Worm (Caenorhabditis elegans) whole organism, young adult: ENCODE results near the gene klo-1.

Source experiments
- Y79H2A.3 ChIP-seq: fragments of 200-800 bp; sonication (Bioruptor generic); conservative IDR thresholded peaks from 2 replicates; pipeline ENCODE4 v1.3.6; 2022; ENCODE audit warnings: missing genetic modification reagents, missing genetic modification characterization, missing compliant biosample characterization
- egrh-3 ChIP-seq: fragments of 200-800 bp; sonication (Bioruptor generic); IDR thresholded peaks from 2 replicates; pipeline ENCODE4 v1.3.6; 2022; ENCODE audit warnings: missing genetic modification reagents, missing genetic modification characterization, missing compliant biosample characterization
- ekl-4 ChIP-seq: fragments of 200-800 bp; sonication (Bioruptor generic); IDR thresholded peaks from 2 replicates; pipeline ENCODE4 v1.3.6; 2022; ENCODE audit warnings: missing genetic modification reagents, missing genetic modification characterization, missing compliant biosample characterization
- lag-1 ChIP-seq: fragments of 200-800 bp; sonication (Bioruptor generic); IDR thresholded peaks from 2 replicates; pipeline ENCODE4 v1.3.6; 2022; ENCODE audit warnings: missing genetic modification reagents, missing genetic modification characterization, missing compliant biosample characterization
- pha-4 ChIP-seq: fragments of 150-350 bp; sonication (generic microtip); optimal IDR thresholded peaks from 2 replicates; lab custom pipeline; 2014; ENCODE audit warnings: missing biosample characterization, missing genetic modification reagents, missing genetic modification characterization
- rcor-1 ChIP-seq: fragments of 200-800 bp; sonication (Bioruptor generic); IDR thresholded peaks from 2 replicates; pipeline ENCODE4 v1.3.6; 2022; ENCODE audit warnings: missing genetic modification reagents, missing genetic modification characterization, missing compliant biosample characterization
- snpc-4 ChIP-seq, 5 experiments: fragments of 150-350 bp in 1 of 5; sonication (generic microtip) in 4 of 5; optimal IDR thresholded peaks; 2 replicates each; lab custom pipeline; 2014 to 2018; ENCODE audit warnings: missing genetic modification characterization in 5 of 5, missing biosample characterization in 3 of 5, antibody characterized with exemption in 2 of 5, mild to moderate bottlenecking in 2 of 5, missing compliant biosample characterization in 2 of 5, missing genotype in 2 of 5, moderate library complexity in 2 of 5, missing genetic modification reagents in 1 of 5
- unc-62 ChIP-seq: fragments of 150-350 bp; optimal IDR thresholded peaks from 2 replicates; lab custom pipeline; 2014; ENCODE audit warnings: missing biosample characterization, missing genetic modification reagents, missing genetic modification characterization
- ztf-3 ChIP-seq: fragments of 200-800 bp; sonication (Bioruptor generic); optimal IDR thresholded peaks from 2 replicates; lab custom pipeline; 2018; ENCODE audit warnings: mild to moderate bottlenecking, missing genetic modification characterization, missing compliant biosample characterization

- TF ChIP-seq unc-62 (no peak), lag-1 (GFP tag; lab: Robert Waterston, UW) (no peak), rcor-1 (GFP tag; lab: Robert Waterston, UW) (no peak), pha-4 (tag; lab: Kevin White, UChicago) (no peak), ekl-4 (no peak), Y79H2A.3 (GFP tag; lab: Robert Waterston, UW) (no peak), egrh-3 (GFP tag; lab: Robert Waterston, UW) (no peak), ztf-3 (GFP tag; lab: Kevin White, UChicago) (no peak), snpc-4 (GFP tag; optimal IDR thresholded peaks at IDR 0.05; lab: Kevin White, UChicago) (no peak), snpc-4 (tag; optimal IDR thresholded peaks at IDR 0.05; lab: Kevin White, UChicago) (no peak)
Measured at ce11 chrIV:7706805-7707204, 41.2 kb downstream of the klo-1 start, which contains the start of gene F33D4.4.
